Fruit fly (Drosophila melanogaster) whole organism, embryonic: Measurements from ENCODE around the gene park.
A peak's percentile ranks its signal among the peaks of the same experiment; 100 is the strongest.

Experiments used
- Atf-2 ChIP-seq: fragments of 200-800 bp; sonication (Bioruptor generic); optimal IDR thresholded peaks from 2 replicates; lab custom pipeline; 2016; ENCODE audit warnings: missing biosample characterization, missing genetic modification characterization
- CG10321 ChIP-seq: fragments of 200-800 bp; sonication (Bioruptor generic); IDR thresholded peaks from 2 replicates; pipeline ENCODE4 v1.3.6; 2022; ENCODE audit warnings: missing biosample characterization, missing genetic modification characterization
- CG11093 ChIP-seq: fragments of 200-800 bp; sonication (Bioruptor generic); IDR thresholded peaks from 3 replicates; pipeline ENCODE4 v1.3.6; 2022; ENCODE audit warnings: missing biosample characterization, missing genetic modification characterization
- CG11504 ChIP-seq: fragments of 200-800 bp; sonication (Bioruptor generic); optimal IDR thresholded peaks from 3 replicates; lab custom pipeline; 2019; ENCODE audit warnings: missing biosample characterization, mild to moderate bottlenecking, missing genetic modification characterization, moderate library complexity
- CG11560 ChIP-seq: fragments of 200-800 bp; sonication (Bioruptor generic); IDR thresholded peaks from 3 replicates; pipeline ENCODE4 v1.3.6; 2022; ENCODE audit warnings: missing biosample characterization, missing genetic modification characterization
- CG12104 ChIP-seq: fragments of 200-800 bp; sonication (Bioruptor generic); optimal IDR thresholded peaks from 3 replicates; lab custom pipeline; 2016; ENCODE audit warnings: missing biosample characterization, missing genetic modification characterization
- CG12219 ChIP-seq: fragments of 200-800 bp; sonication (Bioruptor generic); optimal IDR thresholded peaks from 3 replicates; lab custom pipeline; 2018; ENCODE audit warnings: missing biosample characterization, mild to moderate bottlenecking, missing genetic modification characterization
- CG13424 ChIP-seq: fragments of 200-800 bp; sonication (Bioruptor generic); optimal IDR thresholded peaks from 2 replicates; lab custom pipeline; 2019; ENCODE audit warnings: missing biosample characterization, mild to moderate bottlenecking, missing genetic modification characterization, moderate library complexity
- CG14050 ChIP-seq: fragments of 200-800 bp; sonication (Bioruptor generic); IDR thresholded peaks from 3 replicates; pipeline ENCODE4 v1.3.6; 2022; ENCODE audit warnings: missing biosample characterization, missing genetic modification characterization
- CG15479 ChIP-seq: fragments of 200-800 bp; sonication (Bioruptor generic); optimal IDR thresholded peaks from 3 replicates; lab custom pipeline; 2019; ENCODE audit warnings: missing biosample characterization, mild to moderate bottlenecking, missing genetic modification characterization, moderate library complexity
- CG15696 ChIP-seq: fragments of 200-800 bp; sonication (Bioruptor generic); optimal IDR thresholded peaks from 2 replicates; lab custom pipeline; 2019; ENCODE audit warnings: missing biosample characterization, mild to moderate bottlenecking, missing genetic modification characterization, moderate library complexity
- CG16813 ChIP-seq: fragments of 200-800 bp; sonication (Bioruptor generic); IDR thresholded peaks from 3 replicates; pipeline ENCODE4 v1.3.6; 2022; ENCODE audit warnings: missing biosample characterization, missing genetic modification characterization; ENCODE audit not compliant: partially characterized antibody
- CG2116 ChIP-seq: fragments of 200-800 bp; sonication (Bioruptor generic); optimal IDR thresholded peaks from 3 replicates; lab custom pipeline; 2018; ENCODE audit warnings: missing biosample characterization, mild to moderate bottlenecking, missing genetic modification characterization
- CG3065 ChIP-seq: fragments of 200-800 bp; sonication (Bioruptor generic); optimal IDR thresholded peaks from 2 replicates; lab custom pipeline; 2016; ENCODE audit warnings: missing biosample characterization, missing genetic modification characterization
- CG31388 ChIP-seq: fragments of 200-800 bp; sonication (Bioruptor generic); optimal IDR thresholded peaks from 2 replicates; lab custom pipeline; 2016; ENCODE audit warnings: missing biosample characterization, missing genetic modification characterization
- CG3407 ChIP-seq: fragments of 200-800 bp; sonication (Bioruptor generic); optimal IDR thresholded peaks from 2 replicates; lab custom pipeline; 2018; ENCODE audit warnings: missing biosample characterization, mild to moderate bottlenecking, missing genetic modification characterization
- CG4424 ChIP-seq: fragments of 200-800 bp; sonication (Bioruptor generic); optimal IDR thresholded peaks from 3 replicates; lab custom pipeline; 2016; ENCODE audit warnings: missing biosample characterization, missing genetic modification characterization
- CG4854 ChIP-seq: fragments of 200-800 bp; sonication (Bioruptor generic); optimal IDR thresholded peaks from 2 replicates; lab custom pipeline; 2016; ENCODE audit warnings: missing biosample characterization, missing genetic modification characterization, inconsistent platforms
- CG6765 ChIP-seq: fragments of 200-800 bp; sonication (Bioruptor generic); optimal IDR thresholded peaks from 3 replicates; lab custom pipeline; 2017; ENCODE audit warnings: missing biosample characterization, mild to moderate bottlenecking, missing genetic modification characterization
- CG7556 ChIP-seq: fragments of 200-800 bp; sonication (Bioruptor generic); optimal IDR thresholded peaks from 2 replicates; lab custom pipeline; 2017; ENCODE audit warnings: missing biosample characterization, mild to moderate bottlenecking, missing genetic modification characterization
- CG7928 ChIP-seq: fragments of 200-800 bp; sonication (Bioruptor generic); optimal IDR thresholded peaks from 2 replicates; lab custom pipeline; 2017; ENCODE audit warnings: missing biosample characterization, mild to moderate bottlenecking, missing genetic modification characterization
- CG9817 ChIP-seq: fragments of 200-800 bp; sonication (Bioruptor generic); optimal IDR thresholded peaks from 2 replicates; lab custom pipeline; 2018; ENCODE audit warnings: missing biosample characterization, mild to moderate bottlenecking, missing genetic modification characterization, moderate library complexity
- D19B ChIP-seq: fragments of 200-800 bp; sonication (Bioruptor generic); optimal IDR thresholded peaks from 2 replicates; lab custom pipeline; 2017; ENCODE audit warnings: missing biosample characterization, mild to moderate bottlenecking, missing genetic modification characterization
- Eip74EF ChIP-seq, 2 experiments: fragments of 200-800 bp in 1 of 2; fragments of >200 bp in 1 of 2; sonication (Bioruptor generic) in 1 of 2; optimal IDR thresholded peaks; 2 replicates each; lab custom pipeline; 2017 to 2019; ENCODE audit warnings: missing biosample characterization in 2 of 2, missing genetic modification characterization in 2 of 2, mild to moderate bottlenecking in 1 of 2, moderate library complexity in 1 of 2
- HLHmδ ChIP-seq: fragments of 200-800 bp; sonication (Bioruptor generic); optimal IDR thresholded peaks from 2 replicates; lab custom pipeline; 2018; ENCODE audit warnings: missing biosample characterization, mild to moderate bottlenecking, missing genetic modification characterization, moderate library complexity
- Hand ChIP-seq: fragments of 200-800 bp; sonication (Bioruptor generic); optimal IDR thresholded peaks from 2 replicates; lab custom pipeline; 2017; ENCODE audit warnings: mild to moderate bottlenecking, missing biosample characterization, missing genetic modification reagents, missing genetic modification characterization
- Kr ChIP-seq: fragments of 200-800 bp; sonication (Bioruptor generic); optimal IDR thresholded peaks from 2 replicates; lab custom pipeline; 2017; ENCODE audit warnings: missing biosample characterization, mild to moderate bottlenecking, missing genetic modification characterization
- Lpt ChIP-seq: fragments of >200 bp; optimal IDR thresholded peaks from 2 replicates; lab custom pipeline; 2018; ENCODE audit warnings: missing biosample characterization, missing genetic modification characterization
- Max ChIP-seq: fragments of 200-800 bp; sonication (Bioruptor generic); optimal IDR thresholded peaks from 2 replicates; lab custom pipeline; 2016; ENCODE audit warnings: missing biosample characterization, mild to moderate bottlenecking, missing genetic modification characterization
- Sox100B ChIP-seq: fragments of 200-800 bp; sonication (Bioruptor generic); optimal IDR thresholded peaks from 3 replicates; lab custom pipeline; 2018; ENCODE audit warnings: missing biosample characterization, mild to moderate bottlenecking, missing genetic modification characterization
- Stat92E ChIP-seq, 3 experiments: fragments of >200 bp in 2 of 3; fragments of 200-800 bp in 1 of 3; sonication (Bioruptor generic) in 1 of 3; optimal IDR thresholded peaks; 2 replicates each; lab custom pipeline; 2017 to 2019; ENCODE audit warnings: missing biosample characterization in 3 of 3, missing genetic modification characterization in 3 of 3, mild to moderate bottlenecking in 1 of 3, moderate library complexity in 1 of 3
- Xrp1 ChIP-seq: fragments of 200-800 bp; sonication (Bioruptor generic); IDR thresholded peaks from 2 replicates; pipeline ENCODE4 v1.3.6; 2022; ENCODE audit warnings: missing biosample characterization, missing genetic modification characterization
- al ChIP-seq: fragments of 200-800 bp; sonication (Bioruptor generic); IDR thresholded peaks from 2 replicates; pipeline ENCODE4 v1.3.6; 2022; ENCODE audit warnings: missing biosample characterization, missing genetic modification characterization
- amos ChIP-seq: fragments of 200-800 bp; sonication (Bioruptor generic); IDR thresholded peaks from 2 replicates; pipeline ENCODE4 v1.3.6; 2022; ENCODE audit warnings: missing biosample characterization, missing genetic modification characterization; ENCODE audit not compliant: partially characterized antibody
- btn ChIP-seq: fragments of 200-800 bp; sonication (Bioruptor generic); optimal IDR thresholded peaks from 2 replicates; lab custom pipeline; 2016; ENCODE audit warnings: missing biosample characterization, missing genetic modification characterization
- chn ChIP-seq: fragments of 200-800 bp; sonication (Bioruptor generic); optimal IDR thresholded peaks from 2 replicates; lab custom pipeline; 2016; ENCODE audit warnings: missing biosample characterization, missing genetic modification characterization
- en ChIP-seq: fragments of 200-800 bp; sonication (Bioruptor generic); optimal IDR thresholded peaks from 2 replicates; lab custom pipeline; 2016; ENCODE audit warnings: missing biosample characterization, missing genetic modification characterization
- eve ChIP-seq, 2 experiments: fragments of >200 bp; optimal IDR thresholded peaks; 2 replicates each; lab custom pipeline; 2017; ENCODE audit warnings: missing biosample characterization in 2 of 2, missing genetic modification characterization in 2 of 2
- gem ChIP-seq: fragments of 200-800 bp; sonication (Bioruptor generic); optimal IDR thresholded peaks from 2 replicates; lab custom pipeline; 2019; ENCODE audit warnings: missing biosample characterization, mild to moderate bottlenecking, missing genetic modification characterization, moderate library complexity
- ham ChIP-seq: fragments of 200-800 bp; sonication (Bioruptor generic); IDR thresholded peaks from 2 replicates; pipeline ENCODE4 v1.3.6; 2022; ENCODE audit warnings: missing biosample characterization, missing genetic modification characterization
- klu ChIP-seq: fragments of 200-800 bp; sonication (Bioruptor generic); IDR thresholded peaks from 2 replicates; pipeline ENCODE4 v1.3.6; 2022; ENCODE audit warnings: missing biosample characterization, missing genetic modification characterization
- lmd ChIP-seq: fragments of 200-800 bp; sonication (Bioruptor generic); IDR thresholded peaks from 2 replicates; pipeline ENCODE4 v1.3.6; 2022; ENCODE audit warnings: missing biosample characterization, missing genetic modification characterization
- shn ChIP-seq: fragments of 200-800 bp; sonication (Bioruptor generic); optimal IDR thresholded peaks from 3 replicates; lab custom pipeline; 2016; ENCODE audit warnings: missing biosample characterization, missing genetic modification characterization
- sima ChIP-seq: fragments of 200-800 bp; sonication (Bioruptor generic); optimal IDR thresholded peaks from 2 replicates; lab custom pipeline; 2016; ENCODE audit warnings: missing biosample characterization, missing genetic modification characterization
- stc ChIP-seq: fragments of 200-800 bp; sonication (Bioruptor generic); IDR thresholded peaks from 2 replicates; pipeline ENCODE4 v1.3.6; 2022; ENCODE audit warnings: missing biosample characterization, missing genetic modification characterization
- tna ChIP-seq: fragments of 200-800 bp; sonication (Bioruptor generic); IDR thresholded peaks from 2 replicates; pipeline ENCODE4 v1.3.6; 2022; ENCODE audit warnings: missing biosample characterization, missing genetic modification characterization; ENCODE audit not compliant: partially characterized antibody
- unc-4 ChIP-seq: fragments of 200-800 bp; sonication (Bioruptor generic); IDR thresholded peaks from 2 replicates; pipeline ENCODE4 v1.3.6; 2022; ENCODE audit warnings: missing biosample characterization, missing genetic modification characterization; ENCODE audit not compliant: partially characterized antibody
- wor ChIP-seq: fragments of 200-800 bp; sonication (Bioruptor generic); IDR thresholded peaks from 2 replicates; pipeline ENCODE4 v1.3.6; 2022; ENCODE audit warnings: missing biosample characterization, missing genetic modification characterization
- zen2 ChIP-seq: fragments of 200-800 bp; sonication (Bioruptor generic); IDR thresholded peaks from 3 replicates; pipeline ENCODE4 v1.3.6; 2022; ENCODE audit warnings: missing biosample characterization, missing genetic modification characterization; ENCODE audit not compliant: partially characterized antibody

Gene park

DNA sequence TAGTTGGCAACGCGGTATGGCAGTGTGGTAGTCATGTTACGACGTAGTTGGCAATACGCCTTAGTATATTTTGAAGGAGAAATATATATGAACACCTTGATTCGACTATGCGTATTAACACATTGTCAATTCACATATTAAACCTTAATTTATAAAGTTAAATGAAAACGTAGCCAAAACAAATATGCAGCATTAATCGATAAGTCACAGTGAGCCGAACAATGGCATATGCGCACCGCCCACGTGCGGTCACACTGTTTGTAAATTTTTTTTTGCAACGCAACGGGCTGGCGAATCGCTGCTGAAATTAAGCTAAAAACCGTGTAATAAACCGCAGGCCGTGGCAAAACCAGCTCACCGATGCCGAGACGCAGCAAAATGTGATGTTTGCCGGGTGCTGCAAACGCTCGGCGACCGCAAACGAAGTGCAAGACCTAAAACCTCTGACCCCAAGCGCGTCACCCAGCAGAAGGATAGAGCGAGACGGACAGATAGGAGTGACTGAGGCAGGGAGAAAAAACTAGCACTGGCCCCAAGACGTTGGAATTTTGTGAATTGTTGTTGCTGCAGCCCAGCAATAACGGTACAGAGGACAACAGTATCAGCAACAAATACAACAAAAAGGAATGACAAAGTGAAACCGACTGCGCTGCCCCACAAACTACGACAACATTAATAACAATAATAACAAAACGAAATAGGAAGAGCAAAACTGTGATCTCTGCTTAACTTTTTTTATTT is 21.0 kb downstream of the park start:
- TF ChIP-seq Sox100B (GFP tag; lab: Kevin White, UChicago) (no peak), amos (GFP tag; lab: Robert Waterston, UW) (0 out of 2 replicates have a peak, but pooled peaks have one; percentile 25), CG9817 (no peak), en (GFP tag; lab: Kevin White, UChicago) (no peak), wor (no peak), CG2116 (GFP tag; lab: Kevin White, UChicago) (peak; percentile 68), CG13424 (tag; lab: Kevin White, UChicago) (no peak), D19B (GFP tag; lab: Kevin White, UChicago) (no peak), CG7928 (peak; percentile 10), al (GFP tag; lab: Robert Waterston, UW) (no peak), HLHmδ (GFP tag; lab: Kevin White, UChicago) (no peak), Xrp1 (no peak), Max (peak; percentile 22), CG31388 (no peak), CG16813 (GFP tag; lab: Robert Waterston, UW) (0 out of 3 replicates have a peak, but pooled peaks have one; percentile 44), klu (no peak), Hand (GFP tag; lab: Kevin White, UChicago) (no peak), lmd (GFP tag; lab: Robert Waterston, UW) (no peak), CG12219 (GFP tag; lab: Kevin White, UChicago) (no peak), CG7556 (no peak), CG4424 (GFP tag; lab: Kevin White, UChicago) (no peak), CG3065 (no peak), unc-4 (GFP tag; lab: Robert Waterston, UW) (peak; percentile 55; the same call in 1 of the 2 replicates), Eip74EF (GFP tag; optimal IDR thresholded peaks at IDR 0.05; lab: Kevin White, UChicago) (no peak), Stat92E (GFP tag; optimal IDR thresholded peaks at IDR 0.05; lab: Kevin White, UChicago) (no peak), CG10321 (GFP tag; lab: Robert Waterston, UW) (0 out of 2 replicates have a peak, but pooled peaks have one; percentile 24), CG6765 (no peak), gem (tag; lab: Kevin White, UChicago) (peak; percentile 1), CG11560 (no peak), zen2 (GFP tag; lab: Robert Waterston, UW) (no peak), CG15696 (tag; lab: Kevin White, UChicago) (no peak), CG14050 (no peak), btn (GFP tag; lab: Kevin White, UChicago) (no peak), stc (GFP tag; lab: Robert Waterston, UW) (no peak), shn (GFP tag; lab: Kevin White, UChicago) (no peak), tna (GFP tag; lab: Robert Waterston, UW) (peak; percentile 13; the same call in 1 of the 2 replicates), Kr (GFP tag; lab: Kevin White, UChicago) (no peak), CG12104 (GFP tag; lab: Kevin White, UChicago) (no peak), sima (no peak), ham (GFP tag; lab: Robert Waterston, UW) (no peak), CG3407 (no peak), Atf-2 (no peak), eve (GFP tag; optimal IDR thresholded peaks at IDR 0.05; lab: Kevin White, UChicago) (no peak), CG4854 (GFP tag; lab: Kevin White, UChicago) (peak; percentile 97), chn (GFP tag; lab: Kevin White, UChicago) (peak; percentile 45), Lpt (GFP tag; lab: Kevin White, UChicago) (no peak), CG15479 (GFP tag; lab: Kevin White, UChicago) (no peak), CG11504 (tag; lab: Kevin White, UChicago) (peak; percentile 28), CG11093 (GFP tag; lab: Robert Waterston, UW) (no peak)
